Worm (Caenorhabditis elegans) whole organism, mixed stage, embryonic: Measurements from ENCODE around the gene cyp-32B1.

Experiments used
- lin-13 ChIP-seq: fragments of 150-350 bp; optimal IDR thresholded peaks from 2 replicates; lab custom pipeline; 2014; ENCODE audit warnings: missing biosample characterization, missing genetic modification characterization
- lsy-2 ChIP-seq: fragments of 150-350 bp; optimal IDR thresholded peaks from 2 replicates; lab custom pipeline; 2014; ENCODE audit warnings: missing biosample characterization, missing genetic modification characterization
- mep-1 ChIP-seq: fragments of 150-350 bp; optimal IDR thresholded peaks from 2 replicates; lab custom pipeline; 2017; ENCODE audit warnings: missing biosample characterization, missing genetic modification reagents, missing genetic modification characterization, inconsistent platforms
- nhr-2 ChIP-seq: fragments of 150-350 bp; optimal IDR thresholded peaks from 2 replicates; lab custom pipeline; 2014; ENCODE audit warnings: missing biosample characterization, missing genetic modification characterization
- nhr-237 ChIP-seq: fragments of 150-350 bp; optimal IDR thresholded peaks from 2 replicates; lab custom pipeline; 2014; ENCODE audit warnings: missing biosample characterization, missing genetic modification characterization
- unc-62 ChIP-seq: fragments of 150-350 bp; optimal IDR thresholded peaks from 2 replicates; lab custom pipeline; 2014; ENCODE audit warnings: missing biosample characterization, missing genetic modification reagents, missing genetic modification characterization
- ztf-11 ChIP-seq: fragments of 150-350 bp; optimal IDR thresholded peaks from 2 replicates; lab custom pipeline; 2014; ENCODE audit warnings: missing biosample characterization, missing genetic modification characterization

DNA sequence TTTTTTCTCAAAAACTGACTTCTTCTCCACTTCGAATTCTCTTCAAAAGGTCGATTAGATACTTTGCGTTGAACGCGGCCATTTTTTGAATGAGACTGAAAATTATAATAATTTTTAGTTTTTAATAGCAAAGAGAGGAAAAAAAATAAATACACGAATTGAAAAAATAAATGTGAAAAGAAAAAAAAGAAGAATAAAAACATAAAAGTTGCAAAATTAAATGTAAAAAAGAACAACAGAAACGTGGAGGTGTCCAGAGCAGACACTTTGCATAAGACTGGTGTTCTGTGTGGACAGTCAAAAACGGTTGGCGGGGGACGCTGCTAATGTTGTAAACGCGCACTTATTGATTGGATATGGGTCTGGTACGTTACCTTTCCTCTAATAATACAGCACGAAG, 41.9 kb downstream of the cyp-32B1 start, which contains the start of gene C45H4.14:
- TF ChIP-seq lin-13 (tag; lab: Kevin White, UChicago) (no peak), nhr-2 (tag; lab: Kevin White, UChicago) (no peak), lsy-2 (tag; lab: Kevin White, UChicago) (no peak), unc-62 (GFP tag; lab: Kevin White, UChicago) (no peak), nhr-237 (tag; lab: Kevin White, UChicago) (no peak), ztf-11 (tag; lab: Kevin White, UChicago) (no peak), mep-1 (tag; lab: Kevin White, UChicago) (no peak)
